Fruit fly (Drosophila melanogaster) whole organism: ENCODE measurements around the gene bsf.

Source experiments
- pan ChIP-seq: fragments of >200 bp; optimal IDR thresholded peaks from 2 replicates; lab custom pipeline; 2017
- psq ChIP-seq: fragments of >200 bp; optimal IDR thresholded peaks from 2 replicates; lab custom pipeline; 2017

- TF ChIP-seq psq (lab: Kevin White, UChicago) (no peak), pan (lab: Kevin White, UChicago) (no peak)
Observed at dm6 chr2L:18466202-18466591, 11.8 kb upstream of the bsf start.
